Fruit fly (Drosophila melanogaster): Measurements from ENCODE around the gene AdipoR.

The AdipoR gene

dm6 chr3R:22526353-22526907 is 21.2 kb downstream of the AdipoR start (continued):
- TF ChIP-seq Ets97D (GFP tag; optimal IDR thresholded peaks at IDR 0.05) (no peak), zf30C (GFP tag; optimal IDR thresholded peaks at IDR 0.05) (peak; percentile 61), CG17186 (GFP tag; optimal IDR thresholded peaks at IDR 0.05) (no peak), CG11696 (GFP tag; IDR thresholded peaks at IDR 0.05) (no peak), MTF-1 (GFP tag; optimal IDR thresholded peaks at IDR 0.05; ENCODE audit: borderline replicate concordance) (no peak), CG6813 (GFP tag; optimal IDR thresholded peaks at IDR 0.05) (no peak), CG8478 (optimal IDR thresholded peaks at IDR 0.05) (no peak), CG10979 (tag; optimal IDR thresholded peaks at IDR 0.05) (peak; percentile 31), Jarid2 (GFP tag; optimal IDR thresholded peaks at IDR 0.05) (no peak), eve (GFP tag; optimal IDR thresholded peaks at IDR 0.05) (no peak), jigr1 (GFP tag; IDR thresholded peaks at IDR 0.05) (no peak), eyg (GFP tag; optimal IDR thresholded peaks at IDR 0.05) (no peak), CG1603 (tag; optimal IDR thresholded peaks at IDR 0.05) (peak; percentile 19), CG1792 (GFP tag; optimal IDR thresholded peaks at IDR 0.05) (peak; percentile 32), grau (tag; optimal IDR thresholded peaks at IDR 0.05) (no peak), pho (GFP tag; optimal IDR thresholded peaks at IDR 0.05) (no peak), ewg (GFP tag; optimal IDR thresholded peaks at IDR 0.05) (no peak), CG8290 (GFP tag; optimal IDR thresholded peaks at IDR 0.05) (no peak), CG8290 (tag; optimal IDR thresholded peaks at IDR 0.05) (peak in 1 of 2 experiments; percentile 42), ase (GFP tag; IDR thresholded peaks at IDR 0.05) (peak; percentile 53; the same call in 1 of the 3 replicates), unpg (GFP tag; optimal IDR thresholded peaks at IDR 0.05) (no peak), CG17385 (GFP tag; optimal IDR thresholded peaks at IDR 0.05) (no peak), crc (GFP tag; optimal IDR thresholded peaks at IDR 0.05) (no peak), CG12236 (GFP tag; optimal IDR thresholded peaks at IDR 0.05) (no peak), fru (optimal IDR thresholded peaks at IDR 0.05) (no peak), klu (GFP tag; IDR thresholded peaks at IDR 0.05) (no peak), Pdp1 (GFP tag; optimal IDR thresholded peaks at IDR 0.05) (no peak), NfI (GFP tag; optimal IDR thresholded peaks at IDR 0.05) (peak; percentile 1), PHDP (tag; optimal IDR thresholded peaks at IDR 0.05) (no peak), CG12299 (tag; optimal IDR thresholded peaks at IDR 0.05) (no peak), CG4328 (GFP tag; optimal IDR thresholded peaks at IDR 0.05) (peak; percentile 21), CG8388 (GFP tag; optimal IDR thresholded peaks at IDR 0.05) (no peak), CG11560 (tag; IDR thresholded peaks at IDR 0.05) (no peak), esg (GFP tag; conservative IDR thresholded peaks at IDR 0.05) (no peak), tna (GFP tag; IDR thresholded peaks at IDR 0.05; ENCODE audit: partially characterized antibody) (no peak), Tbp (GFP tag; optimal IDR thresholded peaks at IDR 0.05) (no peak), C15 (GFP tag; IDR thresholded peaks at IDR 0.05) (no peak), Bgb (GFP tag; IDR thresholded peaks at IDR 0.05; ENCODE audit: partially characterized antibody) (no peak), repo (GFP tag; optimal IDR thresholded peaks at IDR 0.05) (no peak), CG18764 (GFP tag; optimal IDR thresholded peaks at IDR 0.05) (peak; percentile 6), Max (GFP tag; optimal IDR thresholded peaks at IDR 0.05) (peak; percentile 28), CG2202 (tag; optimal IDR thresholded peaks at IDR 0.05) (no peak), CG8281 (tag; optimal IDR thresholded peaks at IDR 0.05) (no peak), Hmr (GFP tag; optimal IDR thresholded peaks at IDR 0.05) (no peak), hbn (GFP tag; IDR thresholded peaks at IDR 0.05; ENCODE audit: partially characterized antibody) (no peak), da (GFP tag; optimal IDR thresholded peaks at IDR 0.05) (no peak), dimm (GFP tag; IDR thresholded peaks at IDR 0.05) (no peak), fu2 (GFP tag; optimal IDR thresholded peaks at IDR 0.05) (no peak), twi (tag; optimal IDR thresholded peaks at IDR 0.05) (no peak), lab (GFP tag; optimal IDR thresholded peaks at IDR 0.05) (no peak), CG3065 (GFP tag; optimal IDR thresholded peaks at IDR 0.05) (no peak)
